Fruit fly (Drosophila melanogaster) whole organism, embryonic: Measurements from ENCODE around the gene S6KL.

Source experiments
- BEAF-32 ChIP-seq: fragments of 200-800 bp; sonication (Bioruptor generic); optimal IDR thresholded peaks from 3 replicates; lab custom pipeline; 2017; ENCODE audit warnings: missing biosample characterization, missing genetic modification characterization, mild to moderate bottlenecking, moderate library complexity, missing genetic modification reagents
- C15 ChIP-seq: fragments of 200-800 bp; sonication (Bioruptor generic); IDR thresholded peaks from 3 replicates; pipeline ENCODE4 v1.3.6; 2022; ENCODE audit warnings: missing biosample characterization, missing genetic modification characterization
- CG12659 ChIP-seq: fragments of 200-800 bp; sonication (Bioruptor generic); optimal IDR thresholded peaks from 3 replicates; lab custom pipeline; 2017; ENCODE audit warnings: mild to moderate bottlenecking, missing biosample characterization, missing genetic modification reagents, missing genetic modification characterization
- CG12744 ChIP-seq: fragments of 200-800 bp; sonication (Bioruptor generic); optimal IDR thresholded peaks from 2 replicates; lab custom pipeline; 2016; ENCODE audit warnings: missing biosample characterization, missing genetic modification characterization
- CG14441 ChIP-seq: fragments of 200-800 bp; sonication (Bioruptor generic); IDR thresholded peaks from 2 replicates; pipeline ENCODE4 v1.3.6; 2022; ENCODE audit warnings: missing biosample characterization, missing genetic modification characterization
- CG14667 ChIP-seq: fragments of 200-800 bp; sonication (Bioruptor generic); IDR thresholded peaks from 2 replicates; pipeline ENCODE4 v1.3.6; 2022; ENCODE audit warnings: missing biosample characterization, missing genetic modification characterization
- CG14965 ChIP-seq: fragments of 200-800 bp; sonication (Bioruptor generic); optimal IDR thresholded peaks from 2 replicates; lab custom pipeline; 2016; ENCODE audit warnings: missing biosample characterization, missing genetic modification characterization, borderline replicate concordance
- CG1647 ChIP-seq: fragments of 200-800 bp; sonication (Bioruptor generic); optimal IDR thresholded peaks from 3 replicates; lab custom pipeline; 2016; ENCODE audit warnings: missing biosample characterization, missing genetic modification characterization
- CG30020 ChIP-seq: fragments of 200-800 bp; optimal IDR thresholded peaks from 2 replicates; lab custom pipeline; 2019; ENCODE audit warnings: missing biosample characterization, mild to moderate bottlenecking, missing genetic modification characterization, moderate library complexity
- CG42726 ChIP-seq: fragments of 200-800 bp; sonication (Bioruptor generic); IDR thresholded peaks from 2 replicates; pipeline ENCODE4 v1.3.6; 2022; ENCODE audit warnings: missing biosample characterization, missing genetic modification characterization; ENCODE audit not compliant: partially characterized antibody
- CG4707 ChIP-seq: fragments of 200-800 bp; sonication (Bioruptor generic); optimal IDR thresholded peaks from 2 replicates; lab custom pipeline; 2018; ENCODE audit warnings: missing biosample characterization, mild to moderate bottlenecking, missing genetic modification characterization, moderate library complexity
- CG6689 ChIP-seq: fragments of 200-800 bp; sonication (Bioruptor generic); IDR thresholded peaks from 2 replicates; pipeline ENCODE4 v1.3.6; 2022; ENCODE audit warnings: missing biosample characterization, missing genetic modification characterization
- CG6854 ChIP-seq: fragments of 200-800 bp; sonication (Bioruptor generic); optimal IDR thresholded peaks from 3 replicates; lab custom pipeline; 2017; ENCODE audit warnings: missing biosample characterization, mild to moderate bottlenecking, missing genetic modification characterization
- CG9609 ChIP-seq: fragments of 200-800 bp; sonication (Bioruptor generic); optimal IDR thresholded peaks from 3 replicates; lab custom pipeline; 2016; ENCODE audit warnings: missing biosample characterization, missing genetic modification characterization
- Dbx ChIP-seq: fragments of 200-800 bp; sonication (Bioruptor generic); IDR thresholded peaks from 3 replicates; pipeline ENCODE4 v1.3.6; 2022; ENCODE audit warnings: missing biosample characterization, missing genetic modification characterization
- Dip2 ChIP-seq: fragments of 200-800 bp; sonication (Bioruptor generic); IDR thresholded peaks from 2 replicates; pipeline ENCODE4 v1.3.6; 2022; ENCODE audit warnings: missing biosample characterization, missing genetic modification characterization
- Dip3 ChIP-seq: fragments of 200-800 bp; sonication (Bioruptor generic); optimal IDR thresholded peaks from 3 replicates; lab custom pipeline; 2016; ENCODE audit warnings: missing biosample characterization, missing genetic modification characterization
- Fer3 ChIP-seq: fragments of 200-800 bp; sonication (Bioruptor generic); optimal IDR thresholded peaks from 2 replicates; lab custom pipeline; 2018; ENCODE audit warnings: missing biosample characterization, mild to moderate bottlenecking, missing genetic modification characterization, moderate library complexity
- H2.0 ChIP-seq: fragments of 200-800 bp; sonication (Bioruptor generic); IDR thresholded peaks from 2 replicates; pipeline ENCODE4 v1.3.6; 2022; ENCODE audit warnings: missing biosample characterization, missing genetic modification characterization
- HHEX ChIP-seq: fragments of 200-800 bp; sonication (Bioruptor generic); optimal IDR thresholded peaks from 3 replicates; lab custom pipeline; 2017; ENCODE audit warnings: missing biosample characterization, mild to moderate bottlenecking, missing genetic modification characterization, missing genetic modification reagents
- HLHmδ ChIP-seq: fragments of 200-800 bp; sonication (Bioruptor generic); optimal IDR thresholded peaks from 2 replicates; lab custom pipeline; 2018; ENCODE audit warnings: missing biosample characterization, mild to moderate bottlenecking, missing genetic modification characterization, moderate library complexity
- Mad ChIP-seq: fragments of 200-800 bp; sonication (Bioruptor generic); optimal IDR thresholded peaks from 2 replicates; lab custom pipeline; 2016; ENCODE audit warnings: missing biosample characterization, missing genetic modification characterization
- Max ChIP-seq: fragments of 200-800 bp; sonication (Bioruptor generic); optimal IDR thresholded peaks from 2 replicates; lab custom pipeline; 2016; ENCODE audit warnings: missing biosample characterization, mild to moderate bottlenecking, missing genetic modification characterization
- NK7.1 ChIP-seq: fragments of 200-800 bp; sonication (Bioruptor generic); optimal IDR thresholded peaks from 3 replicates; lab custom pipeline; 2016; ENCODE audit warnings: missing biosample characterization, missing genetic modification characterization
- Opbp ChIP-seq: fragments of 200-800 bp; sonication (Bioruptor generic); IDR thresholded peaks from 3 replicates; pipeline ENCODE4 v1.3.6; 2022; ENCODE audit warnings: missing biosample characterization, missing genetic modification characterization; ENCODE audit not compliant: partially characterized antibody
- Poxn ChIP-seq: fragments of 200-800 bp; sonication (Bioruptor generic); IDR thresholded peaks from 2 replicates; pipeline ENCODE4 v1.3.6; 2022; ENCODE audit warnings: missing biosample characterization, missing genetic modification characterization
- Rx ChIP-seq: fragments of 200-800 bp; sonication (Bioruptor generic); IDR thresholded peaks from 2 replicates; pipeline ENCODE4 v1.3.6; 2022; ENCODE audit warnings: missing biosample characterization, missing genetic modification characterization
- Side ChIP-seq: fragments of 200-800 bp; sonication (Bioruptor generic); optimal IDR thresholded peaks from 2 replicates; lab custom pipeline; 2016; ENCODE audit warnings: missing biosample characterization, missing genetic modification characterization
- ab ChIP-seq: fragments of 200-800 bp; sonication (Bioruptor generic); optimal IDR thresholded peaks from 2 replicates; lab custom pipeline; 2016; ENCODE audit warnings: missing biosample characterization, missing genetic modification characterization
- ap ChIP-seq: fragments of 200-800 bp; sonication (Bioruptor generic); IDR thresholded peaks from 2 replicates; pipeline ENCODE4 v1.3.6; 2022; ENCODE audit warnings: missing biosample characterization, missing genetic modification characterization
- bcd ChIP-seq: fragments of 200-800 bp; sonication (Bioruptor generic); optimal IDR thresholded peaks from 2 replicates; lab custom pipeline; 2017; ENCODE audit warnings: missing biosample characterization, mild to moderate bottlenecking, missing genetic modification characterization
- bigmax ChIP-seq: fragments of 200-800 bp; sonication (Bioruptor generic); optimal IDR thresholded peaks from 2 replicates; lab custom pipeline; 2018; ENCODE audit warnings: missing biosample characterization, mild to moderate bottlenecking, missing genetic modification characterization
- dm ChIP-seq: fragments of 200-800 bp; sonication (Bioruptor generic); optimal IDR thresholded peaks from 3 replicates; lab custom pipeline; 2016; ENCODE audit warnings: missing biosample characterization, missing genetic modification characterization
- emc ChIP-seq: fragments of 200-800 bp; sonication (Bioruptor generic); optimal IDR thresholded peaks from 2 replicates; lab custom pipeline; 2016; ENCODE audit warnings: missing biosample characterization, missing genetic modification characterization
- grau ChIP-seq: fragments of 200-800 bp; optimal IDR thresholded peaks from 3 replicates; lab custom pipeline; 2019; ENCODE audit warnings: missing biosample characterization, mild to moderate bottlenecking, missing genetic modification characterization, moderate library complexity
- grn ChIP-seq: fragments of 200-800 bp; sonication (Bioruptor generic); optimal IDR thresholded peaks from 3 replicates; lab custom pipeline; 2017; ENCODE audit warnings: missing biosample characterization, missing genetic modification characterization
- jumu ChIP-seq: fragments of 200-800 bp; sonication (Bioruptor generic); optimal IDR thresholded peaks from 3 replicates; lab custom pipeline; 2016; ENCODE audit warnings: missing biosample characterization, missing genetic modification characterization
- lola ChIP-seq, 3 experiments: fragments of >200 bp in 2 of 3; fragments of 200-800 bp in 1 of 3; sonication (Bioruptor generic) in 1 of 3; optimal IDR thresholded peaks; 2 replicates each; lab custom pipeline; 2017 to 2019; ENCODE audit warnings: missing biosample characterization in 3 of 3, missing genetic modification characterization in 3 of 3, mild to moderate bottlenecking in 1 of 3, moderate library complexity in 1 of 3
- pfk ChIP-seq: fragments of 200-800 bp; sonication (Bioruptor generic); optimal IDR thresholded peaks from 2 replicates; lab custom pipeline; 2018; ENCODE audit warnings: missing biosample characterization, mild to moderate bottlenecking, missing genetic modification characterization, moderate library complexity
- pita ChIP-seq: fragments of 200-800 bp; sonication (Bioruptor generic); optimal IDR thresholded peaks from 2 replicates; lab custom pipeline; 2017; ENCODE audit warnings: missing biosample characterization, mild to moderate bottlenecking, missing genetic modification characterization
- prd ChIP-seq, 3 experiments: fragments of >200 bp in 2 of 3; fragments of 200-800 bp in 1 of 3; sonication (Bioruptor generic) in 1 of 3; optimal IDR thresholded peaks in 2 of 3; IDR thresholded peaks in 1 of 3; 2 replicates in 2 of 3; 3 replicates in 1 of 3; pipeline versions ENCODE4 v1.3.6 to Lab custom; 2017 to 2022; ENCODE audit warnings: missing biosample characterization in 1 of 3, missing genetic modification characterization in 1 of 3
- sim ChIP-seq: fragments of 200-800 bp; sonication (Bioruptor generic); IDR thresholded peaks from 2 replicates; pipeline ENCODE4 v1.3.6; 2022; ENCODE audit warnings: missing biosample characterization, missing genetic modification characterization
- sna ChIP-seq: fragments of 200-800 bp; sonication (Bioruptor generic); IDR thresholded peaks from 2 replicates; pipeline ENCODE4 v1.3.6; 2022; ENCODE audit warnings: missing biosample characterization, missing genetic modification characterization; ENCODE audit not compliant: partially characterized antibody
- tio ChIP-seq: fragments of 200-800 bp; sonication (Bioruptor generic); optimal IDR thresholded peaks from 2 replicates; lab custom pipeline; 2017; ENCODE audit warnings: missing biosample characterization, missing genetic modification characterization, inconsistent platforms
- zfh2 ChIP-seq: fragments of 200-800 bp; sonication (Bioruptor generic); optimal IDR thresholded peaks from 2 replicates; lab custom pipeline; 2016; ENCODE audit warnings: missing biosample characterization, missing genetic modification characterization

The S6KL gene

dm6 chrX:18783417-18784123 is 4.7 kb upstream of the S6KL start, which contains the start of gene CG18259 (continued):
- TF ChIP-seq Side (GFP tag; lab: Kevin White, UChicago) (no peak), CG12744 (GFP tag; lab: Kevin White, UChicago) (no peak), Opbp (peak; percentile 70; the same call in 2 of the 3 replicates), lola (GFP tag; optimal IDR thresholded peaks at IDR 0.05; lab: Kevin White, UChicago) (peak in 2 of 3 experiments; percentile 16 to 85), HHEX (GFP tag; lab: Kevin White, UChicago) (no peak), CG14441 (GFP tag; lab: Robert Waterston, UW) (no peak), CG30020 (tag; lab: Kevin White, UChicago) (peak; percentile 94), CG14965 (GFP tag; lab: Kevin White, UChicago) (no peak), sna (GFP tag; lab: Robert Waterston, UW) (peak; percentile 70; the same call in 1 of the 2 replicates), Dbx (GFP tag; lab: Robert Waterston, UW) (no peak), Mad (GFP tag; lab: Kevin White, UChicago) (no peak), pita (GFP tag; lab: Kevin White, UChicago) (no peak)

- no peak for TF ChIP-seq grn (GFP tag; lab: Kevin White, UChicago)
- TF ChIP-seq Rx (GFP tag; lab: Robert Waterston, UW) = no peak
- TF ChIP-seq BEAF-32 (GFP tag; lab: Kevin White, UChicago) = no peak
- TF ChIP-seq grau (tag; lab: Kevin White, UChicago) = peak; percentile 67
- TF ChIP-seq ap (GFP tag; lab: Robert Waterston, UW) = no peak
- no peak for TF ChIP-seq Dip2 (GFP tag; lab: Robert Waterston, UW)
- peak; percentile 48 for TF ChIP-seq CG6689
- no peak for TF ChIP-seq CG42726 (GFP tag; lab: Robert Waterston, UW)
- TF ChIP-seq jumu (GFP tag; lab: Kevin White, UChicago) = peak; percentile 46
- TF ChIP-seq prd (optimal IDR thresholded peaks at IDR 0.05; lab: Kevin White, UChicago) = no peak
- TF ChIP-seq prd (GFP tag; IDR thresholded peaks at IDR 0.05; lab: Robert Waterston, UW) = peak; percentile 34; the same call in 1 of the 3 replicates
- TF ChIP-seq Fer3 (tag; lab: Kevin White, UChicago) = no peak
- TF ChIP-seq C15 (GFP tag; lab: Robert Waterston, UW) = no peak
- TF ChIP-seq bigmax (GFP tag; lab: Kevin White, UChicago) = no peak
- no peak for TF ChIP-seq sim
- TF ChIP-seq Max (GFP tag; lab: Kevin White, UChicago) = peak; percentile 42
- no peak for TF ChIP-seq Poxn (GFP tag; lab: Robert Waterston, UW)
- TF ChIP-seq NK7.1 (GFP tag; lab: Kevin White, UChicago) = peak; percentile 17
- peak; percentile 55 for TF ChIP-seq Dip3 (GFP tag; lab: Kevin White, UChicago)
- TF ChIP-seq CG6854 (GFP tag; lab: Kevin White, UChicago) = peak; percentile 61
- peak; percentile 17 for TF ChIP-seq CG1647 (GFP tag; lab: Kevin White, UChicago)
- TF ChIP-seq pfk (GFP tag; lab: Kevin White, UChicago) = peak; percentile 80
- TF ChIP-seq emc (GFP tag; lab: Kevin White, UChicago) = no peak
- TF ChIP-seq ab (GFP tag; lab: Kevin White, UChicago) = no peak
- no peak for TF ChIP-seq HLHmδ (GFP tag; lab: Kevin White, UChicago)
- peak; percentile 64 for TF ChIP-seq bcd (GFP tag; lab: Kevin White, UChicago)
- TF ChIP-seq H2.0 (GFP tag; lab: Robert Waterston, UW) = no peak
- peak; percentile 80 for TF ChIP-seq tio (GFP tag; lab: Kevin White, UChicago)
- TF ChIP-seq dm (GFP tag; lab: Kevin White, UChicago) = peak; percentile 46
- TF ChIP-seq zfh2 = peak; percentile 68
- no peak for TF ChIP-seq CG14667
- peak; percentile 72 for TF ChIP-seq CG12659 (GFP tag; lab: Kevin White, UChicago)
- TF ChIP-seq CG9609 (GFP tag; lab: Kevin White, UChicago) = peak; percentile 44
- no peak for TF ChIP-seq CG14965 (GFP tag; lab: Kevin White, UChicago)
- TF ChIP-seq CG4707 = no peak
Observed at dm6 chrX:18789353-18790210, 1.3 kb downstream of the S6KL start.
